Worm (Caenorhabditis elegans) whole organism, young adult: ENCODE measurements around the gene F26G1.5.
A peak's percentile ranks its signal among the peaks of the same experiment; 100 is the strongest.

ENCODE experiments used
- B0035.1 ChIP-seq: sonication (generic microtip); optimal IDR thresholded peaks from 2 replicates; lab custom pipeline; 2016; ENCODE audit warnings: missing genetic modification characterization, mild to moderate bottlenecking, missing compliant biosample characterization, missing genotype, missing genetic modification reagents
- D2030.7 ChIP-seq: fragments of 200-800 bp; sonication (Bioruptor generic); IDR thresholded peaks from 2 replicates; pipeline ENCODE4 v1.3.6; 2022; ENCODE audit warnings: missing genetic modification reagents, missing genetic modification characterization, missing compliant biosample characterization
- F22D6.2 ChIP-seq: sonication (generic microtip); optimal IDR thresholded peaks from 2 replicates; lab custom pipeline; 2016; ENCODE audit warnings: mild to moderate bottlenecking, missing genetic modification characterization, missing compliant biosample characterization
- F55B11.4 ChIP-seq: sonication (generic microtip); optimal IDR thresholded peaks from 2 replicates; lab custom pipeline; 2016; ENCODE audit warnings: missing compliant biosample characterization, missing genetic modification characterization, borderline replicate concordance; ENCODE audit not compliant: insufficient read depth
- F57C9.4 ChIP-seq: sonication (generic microtip); optimal IDR thresholded peaks from 2 replicates; lab custom pipeline; 2017; ENCODE audit warnings: mild to moderate bottlenecking, missing genetic modification characterization, missing compliant biosample characterization
- T26A5.8 ChIP-seq: sonication (generic microtip); optimal IDR thresholded peaks from 2 replicates; lab custom pipeline; 2016; ENCODE audit warnings: missing genetic modification characterization, missing compliant biosample characterization
- Y53F4B.3 ChIP-seq: fragments of 200-800 bp; sonication (Bioruptor generic); IDR thresholded peaks from 2 replicates; pipeline ENCODE4 v1.3.6; 2022; ENCODE audit warnings: missing genetic modification reagents, missing genetic modification characterization, missing compliant biosample characterization
- Y56A3A.18 ChIP-seq: fragments of 200-800 bp; sonication (Bioruptor generic); IDR thresholded peaks from 2 replicates; pipeline ENCODE4 v1.3.6; 2022; ENCODE audit warnings: missing genetic modification reagents, missing genetic modification characterization, missing compliant biosample characterization
- bed-2 ChIP-seq: fragments of 200-800 bp; sonication (Bioruptor generic); IDR thresholded peaks from 2 replicates; pipeline ENCODE4 v1.3.6; 2022; ENCODE audit warnings: missing genetic modification reagents, missing genetic modification characterization, missing compliant biosample characterization
- cebp-1 ChIP-seq, 2 experiments: fragments of 200-800 bp in 1 of 2; sonication (Bioruptor generic) in 1 of 2; sonication (generic microtip) in 1 of 2; IDR thresholded peaks in 1 of 2; optimal IDR thresholded peaks in 1 of 2; 2 replicates each; pipeline versions ENCODE4 v1.3.6 to Lab custom; 2017 to 2022; ENCODE audit warnings: missing compliant biosample characterization in 2 of 2, missing genetic modification characterization in 2 of 2, mild to moderate bottlenecking in 1 of 2, missing genetic modification reagents in 1 of 2, moderate library complexity in 1 of 2
- ceh-91 ChIP-seq: fragments of 200-800 bp; sonication (Bioruptor generic); IDR thresholded peaks from 2 replicates; pipeline ENCODE4 v1.3.6; 2022; ENCODE audit warnings: missing genetic modification reagents, missing genetic modification characterization, missing compliant biosample characterization
- die-1 ChIP-seq: sonication (generic microtip); optimal IDR thresholded peaks from 2 replicates; lab custom pipeline; 2016; ENCODE audit warnings: missing genotype, mild to moderate bottlenecking, missing genetic modification characterization, missing compliant biosample characterization
- dox-1 ChIP-seq: fragments of 200-800 bp; sonication (Bioruptor generic); IDR thresholded peaks from 2 replicates; pipeline ENCODE4 v1.3.6; 2022; ENCODE audit warnings: missing genetic modification reagents, missing genetic modification characterization, missing compliant biosample characterization
- dpl-1 ChIP-seq: fragments of 150-350 bp; optimal IDR thresholded peaks from 2 replicates; lab custom pipeline; 2014; ENCODE audit warnings: missing biosample characterization, missing genetic modification reagents, missing genetic modification characterization
- efl-1 ChIP-seq: fragments of 150-350 bp; optimal IDR thresholded peaks from 2 replicates; lab custom pipeline; 2014; ENCODE audit warnings: missing biosample characterization, missing genetic modification reagents, missing genetic modification characterization
- egrh-3 ChIP-seq: fragments of 200-800 bp; sonication (Bioruptor generic); IDR thresholded peaks from 2 replicates; pipeline ENCODE4 v1.3.6; 2022; ENCODE audit warnings: missing genetic modification reagents, missing genetic modification characterization, missing compliant biosample characterization
- hrde-1 ChIP-seq: sonication (generic microtip); optimal IDR thresholded peaks from 2 replicates; lab custom pipeline; 2016; ENCODE audit warnings: missing genetic modification characterization, mild to moderate bottlenecking, missing compliant biosample characterization, moderate library complexity, missing genotype, missing genetic modification reagents, borderline replicate concordance
- let-526 ChIP-seq: fragments of 200-800 bp; sonication (Bioruptor generic); IDR thresholded peaks from 2 replicates; pipeline ENCODE4 v1.3.6; 2022; ENCODE audit warnings: missing genetic modification reagents, missing genetic modification characterization, missing compliant biosample characterization
- lin-26 ChIP-seq: fragments of 200-800 bp; sonication (Bioruptor generic); IDR thresholded peaks from 2 replicates; pipeline ENCODE4 v1.3.6; 2022; ENCODE audit warnings: missing genetic modification reagents, missing genetic modification characterization, missing compliant biosample characterization
- madf-10 ChIP-seq: sonication (generic microtip); optimal IDR thresholded peaks from 2 replicates; lab custom pipeline; 2016; ENCODE audit warnings: mild to moderate bottlenecking, missing genetic modification characterization, missing compliant biosample characterization
- madf-8 ChIP-seq: fragments of 200-800 bp; sonication (Bioruptor generic); conservative IDR thresholded peaks from 2 replicates; pipeline ENCODE4 v1.3.6; 2022; ENCODE audit warnings: missing genetic modification reagents, missing genetic modification characterization, missing compliant biosample characterization
- mcd-1 ChIP-seq: fragments of 200-800 bp; sonication (Bioruptor generic); IDR thresholded peaks from 2 replicates; pipeline ENCODE4 v1.3.6; 2022; ENCODE audit warnings: missing genetic modification reagents, missing genetic modification characterization, missing compliant biosample characterization
- nfya-2 ChIP-seq: fragments of 200-800 bp; sonication (Bioruptor generic); IDR thresholded peaks from 2 replicates; pipeline ENCODE4 v1.3.6; 2022; ENCODE audit warnings: missing genetic modification reagents, missing genetic modification characterization, missing compliant biosample characterization
- nfyb-1 ChIP-seq: fragments of 200-800 bp; sonication (Bioruptor generic); IDR thresholded peaks from 2 replicates; pipeline ENCODE4 v1.3.6; 2022; ENCODE audit warnings: missing genetic modification reagents, missing genetic modification characterization, missing compliant biosample characterization
- nhr-80 ChIP-seq: sonication (generic microtip); optimal IDR thresholded peaks from 2 replicates; lab custom pipeline; 2016; ENCODE audit warnings: missing genetic modification characterization, missing compliant biosample characterization
- pha-4 ChIP-seq: fragments of 150-350 bp; sonication (generic microtip); optimal IDR thresholded peaks from 2 replicates; lab custom pipeline; 2014; ENCODE audit warnings: missing biosample characterization, missing genetic modification reagents, missing genetic modification characterization
- rec-8 ChIP-seq, 2 experiments: sonication (generic microtip); optimal IDR thresholded peaks; 2 replicates each; lab custom pipeline; 2016; ENCODE audit warnings: mild to moderate bottlenecking in 2 of 2, missing genetic modification characterization in 2 of 2, missing genetic modification reagents in 2 of 2, missing genotype in 2 of 2, missing biosample characterization in 1 of 2, missing compliant biosample characterization in 1 of 2, moderate library complexity in 1 of 2
- sdz-38 ChIP-seq: sonication (generic microtip); optimal IDR thresholded peaks from 2 replicates; lab custom pipeline; 2016; ENCODE audit warnings: missing genotype, missing genetic modification characterization, missing compliant biosample characterization
- snpc-1.3 ChIP-seq: sonication (generic microtip); optimal IDR thresholded peaks from 2 replicates; lab custom pipeline; 2017; ENCODE audit warnings: missing genetic modification characterization, mild to moderate bottlenecking, missing compliant biosample characterization, antibody characterized with exemption, moderate library complexity, missing genotype, missing genetic modification reagents; ENCODE audit not compliant: insufficient read depth
- snpc-3.4 ChIP-seq: sonication (generic microtip); optimal IDR thresholded peaks from 2 replicates; lab custom pipeline; 2017; ENCODE audit warnings: missing genetic modification characterization, mild to moderate bottlenecking, missing compliant biosample characterization, antibody characterized with exemption, moderate library complexity, missing genotype, missing genetic modification reagents
- tbp1 ChIP-seq: fragments of 200-800 bp; sonication (Bioruptor generic); optimal IDR thresholded peaks from 2 replicates; lab custom pipeline; 2018; ENCODE audit warnings: mild to moderate bottlenecking, missing genetic modification characterization, missing compliant biosample characterization
- unc-130 ChIP-seq: sonication (generic microtip); optimal IDR thresholded peaks from 2 replicates; lab custom pipeline; 2016; ENCODE audit warnings: missing genetic modification reagents, missing genetic modification characterization, missing compliant biosample characterization
- ztf-22 ChIP-seq: fragments of 200-800 bp; sonication (Bioruptor generic); optimal IDR thresholded peaks from 2 replicates; lab custom pipeline; 2018; ENCODE audit warnings: mild to moderate bottlenecking, missing genetic modification characterization, moderate library complexity, missing compliant biosample characterization
- ztf-26 ChIP-seq: sonication (generic microtip); optimal IDR thresholded peaks from 2 replicates; lab custom pipeline; 2017; ENCODE audit warnings: missing genetic modification characterization, missing compliant biosample characterization

The F26G1.5 gene

DNA sequence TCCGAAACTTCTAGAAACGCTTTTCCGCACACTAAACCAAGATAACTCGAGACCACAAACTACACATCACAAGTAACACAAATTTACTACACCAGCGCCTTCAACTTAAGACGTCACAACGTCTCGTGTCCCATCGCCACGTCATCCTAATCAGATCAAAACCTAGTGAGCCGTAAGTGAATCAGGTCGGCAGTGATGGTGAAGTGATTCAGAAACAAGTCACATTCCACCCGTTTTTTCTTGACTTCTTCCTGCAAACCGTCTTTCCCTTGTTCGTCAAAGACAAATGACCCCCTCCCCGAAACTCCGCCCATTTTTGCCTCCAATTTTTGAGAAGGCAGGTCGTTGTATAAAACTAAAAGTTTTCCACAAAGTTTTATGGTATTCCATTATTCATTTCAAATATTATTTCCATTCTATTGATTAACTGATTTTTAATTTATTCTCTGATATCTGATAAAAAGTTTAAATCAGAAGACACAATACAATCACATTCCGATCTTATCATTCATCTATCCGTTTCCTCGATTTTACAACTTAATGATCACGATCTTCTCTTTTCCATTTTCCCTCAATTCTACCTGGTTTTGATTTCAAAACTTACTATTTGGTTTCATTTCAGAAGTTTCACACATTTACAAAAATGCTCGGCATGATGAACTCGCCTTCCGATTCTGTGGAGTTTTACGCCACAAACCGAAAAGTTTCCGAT lies 8.5 kb downstream of the F26G1.5 start, which contains the start of gene F26G1.2:
F26G1.2 (plus strand) TSS at position 508 of the 712 bp plus-strand sequence.
- peak; percentile 47; the same call in 1 of the 2 replicates for TF ChIP-seq lin-26 (GFP tag; lab: Robert Waterston, UW)
- TF ChIP-seq D2030.7 (GFP tag; lab: Robert Waterston, UW), result no peak
- TF ChIP-seq ztf-22 (GFP tag; lab: Kevin White, UChicago), result no peak
- no peak for TF ChIP-seq T26A5.8 (tag; lab: Kevin White, UChicago)
- TF ChIP-seq efl-1 (GFP tag; lab: Kevin White, UChicago), result no peak
- peak; percentile 11 for TF ChIP-seq ztf-26 (tag; lab: Kevin White, UChicago)
- no peak for TF ChIP-seq unc-130 (GFP tag; lab: Kevin White, UChicago)
- TF ChIP-seq snpc-3.4 (tag; lab: Kevin White, UChicago), result no peak

DNA sequence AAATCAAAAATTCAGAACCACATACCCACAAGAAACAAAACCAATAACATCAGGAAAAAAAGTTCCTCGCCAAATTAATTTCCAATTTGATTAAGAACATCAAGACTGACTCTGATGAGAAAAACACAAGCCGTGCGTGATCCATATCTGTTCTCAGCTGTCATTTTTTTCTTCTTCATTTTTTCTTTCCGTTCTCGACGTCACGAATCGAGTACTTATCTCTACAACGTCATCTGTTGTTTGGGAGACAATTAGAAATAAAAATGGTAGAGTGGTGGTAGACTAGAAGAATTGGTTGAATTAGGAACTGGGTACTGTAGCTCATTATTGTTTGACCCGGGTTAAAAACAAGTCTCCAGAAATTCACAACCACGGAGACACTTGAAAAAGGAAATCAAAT lies 10.2 kb downstream of the F26G1.5 start:
- TF ChIP-seq ceh-91 (no peak), ztf-26 (tag; lab: Kevin White, UChicago) (peak; percentile 6), dpl-1 (GFP tag; lab: Kevin White, UChicago) (no peak)

- TF ChIP-seq F22D6.2 (tag; lab: Kevin White, UChicago) (no peak), Y53F4B.3 (no peak)
- TF ChIP-seq, all 124 proteins: peak for 0
Observed at ce11 chrII:4759835-4760234, 11.3 kb downstream of the F26G1.5 start.

- TF ChIP-seq bed-2 (GFP tag; lab: Robert Waterston, UW) (no peak), T26A5.8 (tag; lab: Kevin White, UChicago) (no peak), snpc-1.3 (no peak), B0035.1 (tag; lab: Kevin White, UChicago) (no peak), rec-8 (tag; optimal IDR thresholded peaks at IDR 0.05; lab: Kevin White, UChicago) (no peak), Y56A3A.18 (GFP tag; lab: Robert Waterston, UW) (no peak), mcd-1 (no peak), let-526 (GFP tag; lab: Robert Waterston, UW) (no peak), egrh-3 (GFP tag; lab: Robert Waterston, UW) (no peak), nfyb-1 (GFP tag; lab: Robert Waterston, UW) (no peak), F55B11.4 (tag; lab: Kevin White, UChicago) (no peak), hrde-1 (tag; lab: Kevin White, UChicago) (no peak), D2030.7 (GFP tag; lab: Robert Waterston, UW) (no peak), nfya-2 (GFP tag; lab: Robert Waterston, UW) (no peak)
Observed at ce11 chrII:4758462-4758861, 12.7 kb downstream of the F26G1.5 start, which contains the start of gene F26G1.3. TSS of gene F26G1.3 (plus strand) at chrII:4758762.

DNA sequence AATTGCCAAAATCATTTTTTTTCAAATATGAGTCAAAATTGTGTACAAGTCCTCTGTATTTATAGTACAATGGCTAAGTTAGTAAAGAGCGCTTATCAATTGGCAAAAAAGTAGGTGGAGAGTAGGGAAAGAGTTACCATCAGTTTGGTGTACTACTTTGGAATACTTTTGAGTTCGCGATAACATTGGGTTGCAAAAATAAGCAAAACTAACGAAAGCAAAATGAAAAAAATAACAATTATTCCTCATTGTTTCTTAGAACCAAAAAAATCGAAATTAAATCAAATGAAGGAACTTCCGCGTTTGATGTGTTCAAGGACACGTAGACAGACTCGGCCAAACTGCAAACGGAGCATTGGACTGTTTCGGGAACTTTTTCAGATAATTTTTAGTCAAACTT lies 14.4 kb downstream of the F26G1.5 start, which contains the start of gene C27D9.2:
C27D9.2 (minus strand) TSS at position 101 of the 400 bp plus-strand sequence.
- TF ChIP-seq efl-1 (GFP tag; lab: Kevin White, UChicago) (no peak), madf-8 (GFP tag; lab: Robert Waterston, UW) (no peak), madf-10 (tag; lab: Kevin White, UChicago) (no peak), pha-4 (no peak), dox-1 (GFP tag; lab: Robert Waterston, UW) (no peak), tbp1 (GFP tag; lab: Kevin White, UChicago) (no peak), die-1 (tag; lab: Kevin White, UChicago) (no peak), nhr-80 (tag; lab: Kevin White, UChicago) (no peak), cebp-1 (GFP tag; IDR thresholded peaks at IDR 0.05; lab: Robert Waterston, UW) (no peak), cebp-1 (tag; optimal IDR thresholded peaks at IDR 0.05; lab: Kevin White, UChicago) (no peak), sdz-38 (tag; lab: Kevin White, UChicago) (no peak), F57C9.4 (tag; lab: Kevin White, UChicago) (no peak)
